Fruit fly (Drosophila melanogaster): Measurements from ENCODE around the gene dsd.

- no peak for TF ChIP-seq psq (optimal IDR thresholded peaks at IDR 0.05)
- no peak for TF ChIP-seq Myc (optimal IDR thresholded peaks at IDR 0.05)
- TF ChIP-seq insv (optimal IDR thresholded peaks at IDR 0.05) = no peak
- no peak for TF ChIP-seq Sin3A (optimal IDR thresholded peaks at IDR 0.05)
- TF ChIP-seq h (optimal IDR thresholded peaks at IDR 0.05) = no peak
- TF ChIP-seq ttk (optimal IDR thresholded peaks at IDR 0.05) = no peak
Observed at dm6 chr3R:27604636-27605443, 2.4 kb downstream of the dsd start.

Data from Kc167 (cell line).